Worm (Caenorhabditis elegans) whole organism, young adult: ENCODE results near the gene K08H2.4.

Experiments
- B0019.2 ChIP-seq: fragments of 200-800 bp; sonication (Bioruptor generic); conservative IDR thresholded peaks from 2 replicates; pipeline ENCODE4 v1.3.6; 2022; ENCODE audit warnings: missing genetic modification reagents, missing genetic modification characterization, missing compliant biosample characterization
- F33H1.4 ChIP-seq: fragments of 200-800 bp; sonication (Bioruptor generic); IDR thresholded peaks from 2 replicates; pipeline ENCODE4 v1.3.6; 2022; ENCODE audit warnings: missing genetic modification reagents, missing genetic modification characterization, missing compliant biosample characterization
- F39B2.1 ChIP-seq: fragments of 200-800 bp; sonication (Bioruptor generic); IDR thresholded peaks from 2 replicates; pipeline ENCODE4 v1.3.6; 2022; ENCODE audit warnings: missing genetic modification reagents, missing genetic modification characterization, missing compliant biosample characterization
- Y79H2A.3 ChIP-seq: fragments of 200-800 bp; sonication (Bioruptor generic); conservative IDR thresholded peaks from 2 replicates; pipeline ENCODE4 v1.3.6; 2022; ENCODE audit warnings: missing genetic modification reagents, missing genetic modification characterization, missing compliant biosample characterization
- ama-1 ChIP-seq, 3 experiments: fragments of 150-350 bp in 1 of 3; sonication (generic microtip) in 2 of 3; optimal IDR thresholded peaks; 2 replicates each; lab custom pipeline; 2014 to 2018; ENCODE audit warnings: missing biosample characterization in 2 of 3, missing genetic modification characterization in 2 of 3, missing genetic modification reagents in 2 of 3
- lin-26 ChIP-seq: fragments of 200-800 bp; sonication (Bioruptor generic); IDR thresholded peaks from 2 replicates; pipeline ENCODE4 v1.3.6; 2022; ENCODE audit warnings: missing genetic modification reagents, missing genetic modification characterization, missing compliant biosample characterization
- madf-8 ChIP-seq: fragments of 200-800 bp; sonication (Bioruptor generic); conservative IDR thresholded peaks from 2 replicates; pipeline ENCODE4 v1.3.6; 2022; ENCODE audit warnings: missing genetic modification reagents, missing genetic modification characterization, missing compliant biosample characterization
- ztf-25 ChIP-seq: fragments of 200-800 bp; sonication (Bioruptor generic); IDR thresholded peaks from 2 replicates; pipeline ENCODE4 v1.3.6; 2022; ENCODE audit warnings: missing genetic modification reagents, missing genetic modification characterization, missing compliant biosample characterization

DNA sequence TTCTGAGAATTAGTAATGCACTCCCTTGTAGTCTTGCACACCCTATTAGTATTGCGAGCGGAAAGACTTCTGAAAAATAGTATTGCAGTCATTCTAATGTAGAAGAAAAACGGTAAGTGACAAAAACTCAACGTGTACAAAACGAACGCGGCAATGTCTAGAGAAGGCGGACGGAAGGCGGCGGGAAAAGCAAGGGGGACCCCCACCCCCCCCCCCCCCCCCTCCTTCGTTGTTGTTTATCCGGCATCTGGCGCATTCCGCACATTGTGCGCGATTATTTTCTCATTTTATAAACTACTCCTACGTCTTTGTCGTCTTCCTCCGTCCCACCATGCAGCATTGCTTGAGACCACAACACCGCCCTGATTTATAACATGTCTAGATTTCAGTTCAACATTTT, 36.0 kb upstream of the K08H2.4 start:
- TF ChIP-seq Y79H2A.3 (GFP tag; lab: Robert Waterston, UW): no peak
- no peak for TF ChIP-seq F33H1.4 (GFP tag; lab: Robert Waterston, UW)
- no peak for TF ChIP-seq madf-8 (GFP tag; lab: Robert Waterston, UW)
- TF ChIP-seq B0019.2 (GFP tag; lab: Robert Waterston, UW): no peak
- no peak for TF ChIP-seq ama-1 (optimal IDR thresholded peaks at IDR 0.05; lab: Kevin White, UChicago)
- TF ChIP-seq ama-1 (GFP tag; optimal IDR thresholded peaks at IDR 0.05; lab: Kevin White, UChicago): no peak
- TF ChIP-seq F39B2.1 (GFP tag; lab: Robert Waterston, UW): no peak
- TF ChIP-seq ztf-25: no peak
- TF ChIP-seq lin-26 (GFP tag; lab: Robert Waterston, UW): no peak
